Worm (Caenorhabditis elegans): Measurements from ENCODE around the gene C49H3.16.

- TF ChIP-seq W03F9.2 (tag; optimal IDR thresholded peaks at IDR 0.05) (no peak), dao-5 (tag; optimal IDR thresholded peaks at IDR 0.05) (no peak), him-1 (tag; optimal IDR thresholded peaks at IDR 0.05) (no peak)
These were observed 37.3 kb downstream of the C49H3.16 start, which contains the start of gene frpr-10 for ce11 chrIV:7957504-7957903.

Measured in whole organism, L4/young adult.